Fruit fly (Drosophila melanogaster): ENCODE results near the gene BI-1.

BI-1 gene

dm6 chr3L:8346100-8346980 lies 37.6 kb upstream of the BI-1 start, which contains the start of the genes CG7182 and GAPcenA:
Gene CG7182, minus strand, starts transcription at chr3L:8346382.
Gene GAPcenA, plus strand, starts transcription at chr3L:8346561.
- TF ChIP-seq CG7963 (GFP tag; IDR thresholded peaks at IDR 0.05; ENCODE audit: partially characterized antibody) = peak; percentile 47; the same call in 1 of the 3 replicates
- TF ChIP-seq CG4730 (GFP tag; IDR thresholded peaks at IDR 0.05) = no peak
- TF ChIP-seq CG14014 (GFP tag; IDR thresholded peaks at IDR 0.05) = no peak
- no peak for TF ChIP-seq Dad (GFP tag; optimal IDR thresholded peaks at IDR 0.05)
- peak; percentile 53 for TF ChIP-seq CG8388 (GFP tag; optimal IDR thresholded peaks at IDR 0.05)
- TF ChIP-seq her (GFP tag; optimal IDR thresholded peaks at IDR 0.05) = peak; percentile 2
- TF ChIP-seq CG3726 (GFP tag; IDR thresholded peaks at IDR 0.05) = no peak
- no peak; the same call in 1 of the 2 replicates for TF ChIP-seq Adf1 (GFP tag; IDR thresholded peaks at IDR 0.05)
- peak; percentile 33; the same call in 1 of the 2 replicates for TF ChIP-seq lmd (GFP tag; IDR thresholded peaks at IDR 0.05)
- TF ChIP-seq CG13287 (GFP tag; IDR thresholded peaks at IDR 0.05; ENCODE audit: partially characterized antibody) = peak; percentile 68
- TF ChIP-seq E2f1 (GFP tag; IDR thresholded peaks at IDR 0.05) = peak; percentile 63
- peak; percentile 68 for TF ChIP-seq bcd (GFP tag; optimal IDR thresholded peaks at IDR 0.05)
- TF ChIP-seq CG7928 (GFP tag; optimal IDR thresholded peaks at IDR 0.05) = no peak
- no peak for TF ChIP-seq Mrtf (GFP tag; IDR thresholded peaks at IDR 0.05)
- no peak for TF ChIP-seq gem (tag; optimal IDR thresholded peaks at IDR 0.05)
- TF ChIP-seq run (tag; optimal IDR thresholded peaks at IDR 0.05) = no peak
- TF ChIP-seq Bteb2 (GFP tag; optimal IDR thresholded peaks at IDR 0.05) = peak; percentile 6
- TF ChIP-seq CG1647 (GFP tag; optimal IDR thresholded peaks at IDR 0.05) = no peak
- TF ChIP-seq ato (GFP tag; IDR thresholded peaks at IDR 0.05; ENCODE audit: partially characterized antibody) = peak; percentile 33; the same call in 1 of the 2 replicates
- TF ChIP-seq TFAM (GFP tag; optimal IDR thresholded peaks at IDR 0.05) = no peak
- no peak for TF ChIP-seq CG1832 (GFP tag; optimal IDR thresholded peaks at IDR 0.05)
- TF ChIP-seq Tbp (GFP tag; optimal IDR thresholded peaks at IDR 0.05) = no peak
- peak; percentile 72 for TF ChIP-seq CG12155 (GFP tag; optimal IDR thresholded peaks at IDR 0.05)
- TF ChIP-seq en (GFP tag; optimal IDR thresholded peaks at IDR 0.05) = no peak
- TF ChIP-seq unc-4 (GFP tag; IDR thresholded peaks at IDR 0.05; ENCODE audit: partially characterized antibody) = peak; percentile 64
- peak; percentile 53 for TF ChIP-seq CG15514 (GFP tag; optimal IDR thresholded peaks at IDR 0.05)
- TF ChIP-seq CG12071 (GFP tag; optimal IDR thresholded peaks at IDR 0.05) = no peak
- TF ChIP-seq CG16863 (GFP tag; optimal IDR thresholded peaks at IDR 0.05) = no peak
- TF ChIP-seq CG1529 (GFP tag; optimal IDR thresholded peaks at IDR 0.05) = no peak
- peak; percentile 33 for TF ChIP-seq CG12299 (tag; optimal IDR thresholded peaks at IDR 0.05)
- TF ChIP-seq zf30C (GFP tag; optimal IDR thresholded peaks at IDR 0.05) = no peak
- TF ChIP-seq NK7.1 (GFP tag; optimal IDR thresholded peaks at IDR 0.05) = peak; percentile 3
- TF ChIP-seq Antp (GFP tag; optimal IDR thresholded peaks at IDR 0.05) = peak; percentile 16
- peak; percentile 43; the same call in 1 of the 3 replicates for TF ChIP-seq CG34224 (GFP tag; IDR thresholded peaks at IDR 0.05; ENCODE audit: partially characterized antibody)
- TF ChIP-seq HHEX (GFP tag; optimal IDR thresholded peaks at IDR 0.05) = no peak
- TF ChIP-seq BEAF-32 (GFP tag; optimal IDR thresholded peaks at IDR 0.05) = peak; percentile 72
- TF ChIP-seq Atf3 (GFP tag; optimal IDR thresholded peaks at IDR 0.05) = no peak
- TF ChIP-seq CG11085 (GFP tag; IDR thresholded peaks at IDR 0.05) = peak; percentile 41
- TF ChIP-seq CG8924 (tag; optimal IDR thresholded peaks at IDR 0.05) = peak; percentile 81
- TF ChIP-seq Asciz (GFP tag; optimal IDR thresholded peaks at IDR 0.05) = peak; percentile 47
- no peak for TF ChIP-seq odd (GFP tag; optimal IDR thresholded peaks at IDR 0.05)
- peak; percentile 27 for TF ChIP-seq org-1 (GFP tag; optimal IDR thresholded peaks at IDR 0.05)
- TF ChIP-seq MESR4 (GFP tag; optimal IDR thresholded peaks at IDR 0.05) = peak; percentile 47
- TF ChIP-seq B-H1 (GFP tag; IDR thresholded peaks at IDR 0.05) = no peak
- 0 out of 3 replicates have a peak, but pooled peaks have one; percentile 48 for TF ChIP-seq Doc3 (GFP tag; IDR thresholded peaks at IDR 0.05; ENCODE audit: partially characterized antibody)
- peak; percentile 36 for TF ChIP-seq HLH54F (GFP tag; optimal IDR thresholded peaks at IDR 0.05)
- no peak for TF ChIP-seq CG34376 (GFP tag; optimal IDR thresholded peaks at IDR 0.05)
- TF ChIP-seq vnd (GFP tag; IDR thresholded peaks at IDR 0.05; ENCODE audit: partially characterized antibody) = no peak; the same call in none of the 3 replicates
